Worm (Caenorhabditis elegans) whole organism, L4 larva: ENCODE results near the gene ipla-7.
A peak's percentile ranks its signal among the peaks of the same experiment; 100 is the strongest.

Experiments used
- D1046.2 ChIP-seq: fragments of 200-800 bp; sonication (Bioruptor generic); IDR thresholded peaks from 2 replicates; pipeline ENCODE4 v1.3.6; 2022; ENCODE audit warnings: missing genetic modification characterization, missing compliant biosample characterization
- ZK337.2 ChIP-seq: fragments of 200-800 bp; sonication (Bioruptor generic); IDR thresholded peaks from 2 replicates; pipeline ENCODE4 v1.3.6; 2022; ENCODE audit warnings: missing genetic modification reagents, missing genetic modification characterization, missing compliant biosample characterization
- aha-1 ChIP-seq: fragments of 150-350 bp; peaks from one replicate; lab custom pipeline; 2014; ENCODE audit warnings: missing biosample characterization, missing genetic modification characterization
- attf-4 ChIP-seq: sonication (generic microtip); optimal IDR thresholded peaks from 3 replicates; lab custom pipeline; 2017; ENCODE audit warnings: missing biosample characterization, missing genetic modification characterization
- dmd-9 ChIP-seq: fragments of 200-800 bp; sonication (Bioruptor generic); IDR thresholded peaks from 2 replicates; pipeline ENCODE4 v1.3.6; 2022; ENCODE audit warnings: missing genetic modification reagents, missing genetic modification characterization, missing compliant biosample characterization
- egl-43 ChIP-seq: fragments of 200-800 bp; sonication (Bioruptor generic); IDR thresholded peaks from 2 replicates; pipeline ENCODE4 v1.3.6; 2022; ENCODE audit warnings: missing genetic modification reagents, missing genetic modification characterization, missing compliant biosample characterization
- fos-1 ChIP-seq: fragments of 150-350 bp; optimal IDR thresholded peaks from 2 replicates; lab custom pipeline; 2014; ENCODE audit warnings: missing biosample characterization, missing genetic modification characterization
- hif-1 ChIP-seq, 2 experiments: sonication (generic microtip); optimal IDR thresholded peaks; 2 replicates each; lab custom pipeline; 2016 to 2017; ENCODE audit warnings: missing compliant biosample characterization in 2 of 2, missing genetic modification characterization in 2 of 2, missing genetic modification reagents in 2 of 2, missing genotype in 2 of 2, mild to moderate bottlenecking in 1 of 2
- hlh-30 ChIP-seq: sonication (generic microtip); optimal IDR thresholded peaks from 2 replicates; lab custom pipeline; 2017; ENCODE audit warnings: antibody characterized with exemption, mild to moderate bottlenecking, missing genetic modification characterization, missing compliant biosample characterization; ENCODE audit not compliant: insufficient read depth
- lin-13 ChIP-seq: fragments of 150-350 bp; optimal IDR thresholded peaks from 2 replicates; lab custom pipeline; 2014; ENCODE audit warnings: missing biosample characterization, missing genetic modification reagents, missing genetic modification characterization
- lin-15B ChIP-seq: fragments of 150-350 bp; sonication (generic microtip); optimal IDR thresholded peaks from 3 replicates; lab custom pipeline; 2014; ENCODE audit warnings: missing biosample characterization, missing genetic modification characterization
- lin-29 ChIP-seq: fragments of 200-800 bp; sonication (Bioruptor generic); IDR thresholded peaks from 2 replicates; pipeline ENCODE4 v1.3.6; 2022; ENCODE audit warnings: missing genetic modification reagents, missing genetic modification characterization, missing compliant biosample characterization
- lin-38 ChIP-seq: fragments of 200-800 bp; sonication (Bioruptor generic); IDR thresholded peaks from 2 replicates; pipeline ENCODE4 v1.3.6; 2022; ENCODE audit warnings: missing genetic modification reagents, missing genetic modification characterization, missing compliant biosample characterization
- lir-3 ChIP-seq: sonication (generic microtip); optimal IDR thresholded peaks from 2 replicates; lab custom pipeline; 2016; ENCODE audit warnings: mild to moderate bottlenecking, missing genetic modification characterization, missing compliant biosample characterization
- mdl-1 ChIP-seq, 2 experiments: fragments of 150-350 bp in 1 of 2; sonication (generic microtip) in 1 of 2; optimal IDR thresholded peaks; 2 replicates each; lab custom pipeline; 2014 to 2017; ENCODE audit warnings: missing biosample characterization in 2 of 2, missing genetic modification characterization in 2 of 2
- mdt-29 ChIP-seq: fragments of 200-800 bp; sonication (Bioruptor generic); IDR thresholded peaks from 2 replicates; pipeline ENCODE4 v1.3.6; 2022; ENCODE audit warnings: missing genetic modification reagents, missing genetic modification characterization, missing compliant biosample characterization
- mxl-3 ChIP-seq: fragments of 200-800 bp; sonication (Bioruptor generic); optimal IDR thresholded peaks from 2 replicates; lab custom pipeline; 2018; ENCODE audit warnings: mild to moderate bottlenecking, missing genetic modification characterization, missing compliant biosample characterization
- nhr-102 ChIP-seq: sonication (generic microtip); optimal IDR thresholded peaks from 2 replicates; lab custom pipeline; 2016; ENCODE audit warnings: mild to moderate bottlenecking, missing genetic modification characterization, moderate library complexity, missing compliant biosample characterization
- nhr-48 ChIP-seq: sonication (generic microtip); optimal IDR thresholded peaks from 2 replicates; lab custom pipeline; 2016; ENCODE audit warnings: mild to moderate bottlenecking, missing genetic modification characterization, missing compliant biosample characterization
- nhr-6 ChIP-seq: fragments of 150-350 bp; optimal IDR thresholded peaks from 2 replicates; lab custom pipeline; 2014; ENCODE audit warnings: missing biosample characterization, missing genetic modification characterization
- pha-4 ChIP-seq, 2 experiments: fragments of 150-350 bp in 1 of 2; fragments of 200-800 bp in 1 of 2; sonication (Bioruptor generic) in 1 of 2; IDR thresholded peaks in 1 of 2; optimal IDR thresholded peaks in 1 of 2; 2 replicates each; pipeline versions ENCODE4 v1.3.6 to Lab custom; 2014 to 2022; ENCODE audit warnings: missing genetic modification characterization in 2 of 2, missing genetic modification reagents in 2 of 2, missing biosample characterization in 1 of 2, missing compliant biosample characterization in 1 of 2
- set-16 ChIP-seq: fragments of 200-800 bp; sonication (Bioruptor generic); IDR thresholded peaks from 2 replicates; pipeline ENCODE4 v1.3.6; 2022; ENCODE audit warnings: missing genetic modification reagents, missing genetic modification characterization, missing compliant biosample characterization
- tra-1 ChIP-seq: fragments of 200-800 bp; sonication (Bioruptor generic); IDR thresholded peaks from 2 replicates; pipeline ENCODE4 v1.3.6; 2022; ENCODE audit warnings: missing genetic modification reagents, missing genetic modification characterization, missing compliant biosample characterization
- unc-62 ChIP-seq, 3 experiments: fragments of 150-350 bp in 1 of 3; sonication (generic microtip); optimal IDR thresholded peaks in 2 of 3; peaks in 1 of 3; 1 replicate in 1 of 3; 2 replicates in 2 of 3; lab custom pipeline; 2014 to 2017; ENCODE audit warnings: missing biosample characterization in 3 of 3, missing genetic modification characterization in 3 of 3, missing genetic modification reagents in 3 of 3, missing genotype in 1 of 3
- vab-7 ChIP-seq: fragments of 200-800 bp; sonication (Bioruptor generic); IDR thresholded peaks from 2 replicates; pipeline ENCODE4 v1.3.6; 2022; ENCODE audit warnings: missing genetic modification reagents, missing genetic modification characterization, missing compliant biosample characterization
- zfp-2 ChIP-seq: sonication (generic microtip); optimal IDR thresholded peaks from 2 replicates; lab custom pipeline; 2016; ENCODE audit warnings: mild to moderate bottlenecking, missing genetic modification characterization, missing compliant biosample characterization

ipla-7 gene

ce11 chrIV:10085401-10086187 is 22.9 kb upstream of the ipla-7 start, which contains the start of the genes col-2 and ndc-80 (continued):
- peak; percentile 27 for TF ChIP-seq mxl-3 (GFP tag; lab: Kevin White, UChicago)
- peak; percentile 59; the same call in 1 of the 2 replicates for TF ChIP-seq ZK337.2
- peak in 1 of 2 experiments; percentile 0 for TF ChIP-seq mdl-1 (tag; optimal IDR thresholded peaks at IDR 0.05; lab: Kevin White, UChicago)
- peak; percentile 37 for TF ChIP-seq lin-13
- TF ChIP-seq aha-1 (tag; lab: Kevin White, UChicago): peak; percentile 90

- TF ChIP-seq vab-7 (GFP tag; lab: Robert Waterston, UW): no peak
- TF ChIP-seq pha-4 (GFP tag; IDR thresholded peaks at IDR 0.05; lab: Robert Waterston, UW): peak; percentile 67; the same call in 1 of the 2 replicates
- TF ChIP-seq pha-4 (tag; optimal IDR thresholded peaks at IDR 0.05; lab: Kevin White, UChicago): no peak
- TF ChIP-seq hlh-30 (tag; lab: Kevin White, UChicago): no peak
- TF ChIP-seq nhr-48: no peak
- TF ChIP-seq lin-29 (GFP tag; lab: Robert Waterston, UW): no peak
- 0 out of 2 replicates have a peak, but pooled peaks have one; percentile 19 for TF ChIP-seq egl-43 (GFP tag; lab: Robert Waterston, UW)
- TF ChIP-seq set-16 (GFP tag; lab: Robert Waterston, UW): peak; percentile 99
Observed at ce11 chrIV:10084323-10084959, 21.8 kb upstream of the ipla-7 start, which contains the start of gene W01B6.8. Gene W01B6.8, minus strand, starts transcription at chrIV:10084373.

- no peak for TF ChIP-seq attf-4 (tag; lab: Kevin White, UChicago)
- no peak for TF ChIP-seq lin-38 (GFP tag; lab: Robert Waterston, UW)
- no peak for TF ChIP-seq mdt-29
- TF ChIP-seq fos-1 (tag; lab: Kevin White, UChicago): no peak
- no peak for TF ChIP-seq lin-15B (tag; lab: Kevin White, UChicago)
Observed at ce11 chrIV:10080816-10081215, 18.2 kb upstream of the ipla-7 start, which contains the start of gene W01B6.6. Gene W01B6.6, plus strand, starts transcription at chrIV:10081116.

ce11 chrIV:10078003-10078402 is 15.4 kb upstream of the ipla-7 start:
- TF ChIP-seq unc-62 (GFP tag; optimal IDR thresholded peaks at IDR 0.05 in 1 of 2; lab: Kevin White, UChicago) (peak in 1 of 2 experiments; percentile 92), unc-62 (tag; optimal IDR thresholded peaks at IDR 0.05; lab: Kevin White, UChicago) (no peak), tra-1 (no peak)

- TF ChIP-seq nhr-6: no peak
- no peak for TF ChIP-seq lir-3 (tag; lab: Kevin White, UChicago)
- no peak for TF ChIP-seq nhr-102 (tag; lab: Kevin White, UChicago)
- TF ChIP-seq zfp-2: no peak
Observed at ce11 chrIV:10075899-10076298, 13.2 kb upstream of the ipla-7 start, which contains the start of gene W01B6.5. Gene W01B6.5, plus strand, starts transcription at chrIV:10076199.

- TF ChIP-seq dmd-9 (GFP tag; lab: Robert Waterston, UW) (no peak), unc-62 (GFP tag; optimal IDR thresholded peaks at IDR 0.05 in 1 of 2; lab: Kevin White, UChicago) (peak in 1 of 2 experiments; percentile 2), unc-62 (tag; optimal IDR thresholded peaks at IDR 0.05; lab: Kevin White, UChicago) (no peak)
Observed at ce11 chrIV:10075034-10075510, 12.4 kb upstream of the ipla-7 start, which contains the start of the genes ttbk-4 and W01B6.4. Gene ttbk-4, minus strand, starts transcription at chrIV:10075134. Gene W01B6.4, plus strand, starts transcription at chrIV:10075460.

- TF ChIP-seq hif-1 (tag; optimal IDR thresholded peaks at IDR 0.05; lab: Kevin White, UChicago): no peak
- TF ChIP-seq D1046.2 (GFP tag; lab: Robert Waterston, UW): no peak
- no peak for TF ChIP-seq zfp-2
- peak in 1 of 2 experiments; percentile 50 for TF ChIP-seq unc-62 (GFP tag; optimal IDR thresholded peaks at IDR 0.05 in 1 of 2; lab: Kevin White, UChicago)
- TF ChIP-seq unc-62 (tag; optimal IDR thresholded peaks at IDR 0.05; lab: Kevin White, UChicago): no peak
- TF ChIP-seq, all 104 proteins: peak for 1
Observed at ce11 chrIV:10072527-10072926, 9.9 kb upstream of the ipla-7 start, which contains the start of gene W01B6.3. Gene W01B6.3, minus strand, starts transcription at chrIV:10072627.
